Worm (Caenorhabditis elegans): Measurements from ENCODE around the gene str-48.
A peak's percentile ranks its signal among the peaks of the same experiment; 100 is the strongest.

Gene str-48

ce11 chrIV:7159586-7159985 is 37.8 kb downstream of the str-48 start:
- no peak for TF ChIP-seq fkh-10 (GFP tag; optimal IDR thresholded peaks at IDR 0.05)
- TF ChIP-seq zag-1 (tag; optimal IDR thresholded peaks at IDR 0.05) = no peak
- TF ChIP-seq sea-2 (GFP tag; optimal IDR thresholded peaks at IDR 0.05) = no peak
- no peak for TF ChIP-seq nhr-23 (tag; optimal IDR thresholded peaks at IDR 0.05)
- TF ChIP-seq pha-4 (tag; optimal IDR thresholded peaks at IDR 0.05) = no peak
- no peak for TF ChIP-seq hmg-11 (tag; optimal IDR thresholded peaks at IDR 0.05)
- no peak for TF ChIP-seq nhr-28 (tag; optimal IDR thresholded peaks at IDR 0.05)
- no peak for TF ChIP-seq R02D3.7 (tag; optimal IDR thresholded peaks at IDR 0.05)
- no peak for TF ChIP-seq mdl-1 (tag; optimal IDR thresholded peaks at IDR 0.05)
- TF ChIP-seq ceh-9 (tag; optimal IDR thresholded peaks at IDR 0.05) = no peak
- no peak for TF ChIP-seq eor-1 (tag; optimal IDR thresholded peaks at IDR 0.05)
- no peak for TF ChIP-seq daf-12 (tag; optimal IDR thresholded peaks at IDR 0.05)
- no peak for TF ChIP-seq jun-1 (tag; optimal IDR thresholded peaks at IDR 0.05)
- TF ChIP-seq ZK546.5 (tag; optimal IDR thresholded peaks at IDR 0.05) = no peak
- TF ChIP-seq nhr-43 (tag; optimal IDR thresholded peaks at IDR 0.05; ENCODE audit: poor library complexity, severe bottlenecking) = no peak

- TF ChIP-seq daf-12 (tag; optimal IDR thresholded peaks at IDR 0.05) (no peak), nfya-1 (tag; optimal IDR thresholded peaks at IDR 0.05; ENCODE audit: insufficient read depth) (peak; percentile 34), lin-15B (tag; optimal IDR thresholded peaks at IDR 0.05) (peak; percentile 34)
Measured at ce11 chrIV:7165723-7166122, 43.9 kb downstream of the str-48 start, which contains the start of gene rpc-1. rpc-1 (minus strand) TSS chrIV:7165748.

- TF ChIP-seq mml-1 (tag; optimal IDR thresholded peaks at IDR 0.05) (peak; percentile 51), hmg-11 (tag; optimal IDR thresholded peaks at IDR 0.05) (peak; percentile 36), nfya-1 (tag; optimal IDR thresholded peaks at IDR 0.05; ENCODE audit: insufficient read depth) (peak; percentile 43), nhr-237 (tag; optimal IDR thresholded peaks at IDR 0.05) (no peak), nhr-23 (tag; optimal IDR thresholded peaks at IDR 0.05) (no peak), lin-15B (tag; optimal IDR thresholded peaks at IDR 0.05) (peak; percentile 4), elt-2 (tag; optimal IDR thresholded peaks at IDR 0.05) (no peak)
Measured at ce11 chrIV:7166553-7166952, 44.7 kb downstream of the str-48 start, which contains the start of gene C42D4.18. C42D4.18 (plus strand) TSS chrIV:7166783.

- TF ChIP-seq R02D3.7 (tag; optimal IDR thresholded peaks at IDR 0.05) = no peak
- no peak for TF ChIP-seq ceh-82 (tag; optimal IDR thresholded peaks at IDR 0.05)
- no peak for TF ChIP-seq ztf-4 (tag; optimal IDR thresholded peaks at IDR 0.05)
- TF ChIP-seq fkh-10 (GFP tag; optimal IDR thresholded peaks at IDR 0.05) = no peak
- TF ChIP-seq nhr-23 (tag; optimal IDR thresholded peaks at IDR 0.05) = no peak
- TF ChIP-seq hmg-11 (tag; optimal IDR thresholded peaks at IDR 0.05) = peak; percentile 44
- TF ChIP-seq mdl-1 (tag; optimal IDR thresholded peaks at IDR 0.05) = no peak
- TF ChIP-seq nhr-25 (tag; optimal IDR thresholded peaks at IDR 0.05) = no peak
- TF ChIP-seq elt-2 (tag; optimal IDR thresholded peaks at IDR 0.05) = peak; percentile 12
- no peak for TF ChIP-seq skn-1 (tag; optimal IDR thresholded peaks at IDR 0.05)
- TF ChIP-seq pqm-1 (tag; optimal IDR thresholded peaks at IDR 0.05) = peak; percentile 3
- TF ChIP-seq unc-62 (GFP tag; optimal IDR thresholded peaks at IDR 0.05) = no peak
- TF ChIP-seq fos-1 (tag; optimal IDR thresholded peaks at IDR 0.05) = no peak
- no peak for TF ChIP-seq nhr-43 (tag; optimal IDR thresholded peaks at IDR 0.05; ENCODE audit: poor library complexity, severe bottlenecking)
- TF ChIP-seq lsy-12 (tag; optimal IDR thresholded peaks at IDR 0.05) = no peak
Measured at ce11 chrIV:7167983-7168760, 46.4 kb downstream of the str-48 start, which contains the start of gene skr-16. skr-16 (plus strand) TSS chrIV:7168710.

ce11 chrIV:7171222-7171621 is 49.4 kb downstream of the str-48 start, which contains the start of gene str-220:
str-220 (minus strand) TSS chrIV:7171322.
- no peak for TF ChIP-seq elt-1 (tag; optimal IDR thresholded peaks at IDR 0.05)
- no peak for TF ChIP-seq ceh-28 (tag; optimal IDR thresholded peaks at IDR 0.05)
- no peak for TF ChIP-seq jun-1 (tag; optimal IDR thresholded peaks at IDR 0.05)
- no peak for TF ChIP-seq ceh-9 (tag; optimal IDR thresholded peaks at IDR 0.05)
- TF ChIP-seq nhr-23 (tag; optimal IDR thresholded peaks at IDR 0.05) = no peak
- no peak for TF ChIP-seq sea-2 (GFP tag; optimal IDR thresholded peaks at IDR 0.05)
- TF ChIP-seq unc-62 (GFP tag; optimal IDR thresholded peaks at IDR 0.05) = no peak

ce11 chrIV:7173489-7173888 is 51.7 kb downstream of the str-48 start, which contains the start of gene str-1:
str-1 (plus strand) TSS chrIV:7173789.
- TF ChIP-seq lsy-12 (tag; optimal IDR thresholded peaks at IDR 0.05) (no peak), nhr-25 (tag; optimal IDR thresholded peaks at IDR 0.05) (no peak), nhr-43 (tag; optimal IDR thresholded peaks at IDR 0.05; ENCODE audit: poor library complexity, severe bottlenecking) (no peak), ceh-9 (tag; optimal IDR thresholded peaks at IDR 0.05) (no peak), elt-2 (tag; optimal IDR thresholded peaks at IDR 0.05) (no peak), fkh-10 (GFP tag; optimal IDR thresholded peaks at IDR 0.05) (no peak), ceh-82 (tag; optimal IDR thresholded peaks at IDR 0.05) (no peak), pqm-1 (tag; optimal IDR thresholded peaks at IDR 0.05) (no peak), nhr-67 (tag; optimal IDR thresholded peaks at IDR 0.05) (no peak), nhr-237 (tag; optimal IDR thresholded peaks at IDR 0.05) (no peak), unc-39 (tag; optimal IDR thresholded peaks at IDR 0.05) (no peak), elt-3 (tag; optimal IDR thresholded peaks at IDR 0.05) (no peak), tbx-2 (tag; optimal IDR thresholded peaks at IDR 0.05) (no peak), lin-39 (tag; optimal IDR thresholded peaks at IDR 0.05) (no peak)

Data from whole organism, L3 larva.